Worm (Caenorhabditis elegans) whole organism, L1 larva: ENCODE measurements around the gene fntb-1.

Experiments used
- C34B4.2 ChIP-seq: sonication (generic microtip); optimal IDR thresholded peaks from 2 replicates; lab custom pipeline; 2017; ENCODE audit warnings: mild to moderate bottlenecking, missing genetic modification characterization, missing compliant biosample characterization
- Y116A8C.19 ChIP-seq: sonication (generic microtip); optimal IDR thresholded peaks from 2 replicates; lab custom pipeline; 2016; ENCODE audit warnings: missing compliant biosample characterization, missing genetic modification characterization, borderline replicate concordance
- aha-1 ChIP-seq: fragments of 150-350 bp; optimal IDR thresholded peaks from 2 replicates; lab custom pipeline; 2014; ENCODE audit warnings: missing biosample characterization, missing genetic modification characterization
- alr-1 ChIP-seq: fragments of 200-800 bp; sonication (Bioruptor generic); optimal IDR thresholded peaks from 2 replicates; lab custom pipeline; 2018; ENCODE audit warnings: borderline replicate concordance, mild to moderate bottlenecking, missing genetic modification characterization, missing compliant biosample characterization
- ama-1 ChIP-seq: fragments of 150-350 bp; optimal IDR thresholded peaks from 2 replicates; lab custom pipeline; 2014
- blmp-1 ChIP-seq: fragments of 150-350 bp; optimal IDR thresholded peaks from 2 replicates; lab custom pipeline; 2014; ENCODE audit warnings: missing biosample characterization, missing genetic modification characterization
- ceh-8 ChIP-seq: fragments of 200-800 bp; sonication (Bioruptor generic); optimal IDR thresholded peaks from 2 replicates; lab custom pipeline; 2018; ENCODE audit warnings: mild to moderate bottlenecking, missing genetic modification characterization, moderate library complexity, missing compliant biosample characterization
- ceh-82 ChIP-seq, 3 experiments: fragments of 150-350 bp in 1 of 3; sonication (generic microtip) in 2 of 3; optimal IDR thresholded peaks; 2 replicates each; lab custom pipeline; 2014 to 2017; ENCODE audit warnings: missing biosample characterization in 3 of 3, missing genetic modification characterization in 3 of 3
- ceh-90 ChIP-seq: sonication (generic microtip); optimal IDR thresholded peaks from 2 replicates; lab custom pipeline; 2016; ENCODE audit warnings: missing genetic modification characterization, missing compliant biosample characterization
- ces-1 ChIP-seq: fragments of 150-350 bp; optimal IDR thresholded peaks from 2 replicates; lab custom pipeline; 2014; ENCODE audit warnings: missing biosample characterization, missing genetic modification reagents, missing genetic modification characterization
- dpl-1 ChIP-seq, 3 experiments: fragments of 150-350 bp in 2 of 3; sonication (generic microtip) in 1 of 3; optimal IDR thresholded peaks; 2 replicates each; lab custom pipeline; 2014 to 2017; ENCODE audit warnings: missing biosample characterization in 3 of 3, missing genetic modification characterization in 3 of 3, missing genetic modification reagents in 3 of 3
- dsc-1 ChIP-seq: sonication (generic microtip); optimal IDR thresholded peaks from 2 replicates; lab custom pipeline; 2016; ENCODE audit warnings: mild to moderate bottlenecking, missing genetic modification characterization, missing compliant biosample characterization
- efl-1 ChIP-seq, 4 experiments: fragments of 150-350 bp; optimal IDR thresholded peaks in 3 of 4; peaks in 1 of 4; 1 replicate in 1 of 4; 2 replicates in 3 of 4; lab custom pipeline; 2014; ENCODE audit warnings: missing biosample characterization in 2 of 4, missing genetic modification characterization in 2 of 4, missing genetic modification reagents in 2 of 4
- efl-3 ChIP-seq: fragments of 200-800 bp; sonication (Bioruptor generic); optimal IDR thresholded peaks from 2 replicates; lab custom pipeline; 2018; ENCODE audit warnings: mild to moderate bottlenecking, missing genetic modification characterization, missing compliant biosample characterization
- egl-13 ChIP-seq: sonication (generic microtip); optimal IDR thresholded peaks from 2 replicates; lab custom pipeline; 2016; ENCODE audit warnings: missing genotype, missing genetic modification reagents, missing genetic modification characterization, missing compliant biosample characterization
- egl-27 ChIP-seq, 2 experiments: fragments of 150-350 bp in 1 of 2; sonication (generic microtip); optimal IDR thresholded peaks; 3 replicates each; lab custom pipeline; 2017 to 2018; ENCODE audit warnings: missing biosample characterization in 2 of 2, missing genetic modification characterization in 2 of 2, missing genetic modification reagents in 2 of 2
- elt-2 ChIP-seq: sonication (generic microtip); optimal IDR thresholded peaks from 2 replicates; lab custom pipeline; 2016; ENCODE audit warnings: missing genetic modification characterization, mild to moderate bottlenecking, inconsistent platforms, missing compliant biosample characterization, missing genetic modification reagents
- fkh-10 ChIP-seq: sonication (generic microtip); optimal IDR thresholded peaks from 2 replicates; lab custom pipeline; 2017; ENCODE audit warnings: missing biosample characterization, missing genetic modification reagents, missing genetic modification characterization
- fkh-4 ChIP-seq: sonication (generic microtip); optimal IDR thresholded peaks from 2 replicates; lab custom pipeline; 2016; ENCODE audit warnings: missing compliant biosample characterization, missing genetic modification characterization, borderline replicate concordance
- fkh-8 ChIP-seq: sonication (generic microtip); optimal IDR thresholded peaks from 2 replicates; lab custom pipeline; 2016; ENCODE audit warnings: mild to moderate bottlenecking, missing genetic modification characterization, missing compliant biosample characterization
- hpl-2 ChIP-seq: fragments of 150-350 bp; optimal IDR thresholded peaks from 2 replicates; lab custom pipeline; 2014; ENCODE audit warnings: missing biosample characterization, missing genetic modification reagents, missing genetic modification characterization
- jun-1 ChIP-seq: fragments of 150-350 bp; optimal IDR thresholded peaks from 2 replicates; lab custom pipeline; 2014; ENCODE audit warnings: missing biosample characterization, missing genetic modification reagents, missing genetic modification characterization
- lin-15B ChIP-seq: fragments of 150-350 bp; sonication (generic microtip); optimal IDR thresholded peaks from 3 replicates; lab custom pipeline; 2014; ENCODE audit warnings: missing biosample characterization, missing genetic modification characterization
- lin-35 ChIP-seq, 2 experiments: fragments of 150-350 bp; optimal IDR thresholded peaks; 2 replicates each; lab custom pipeline; 2014; ENCODE audit warnings: missing biosample characterization in 2 of 2, missing genetic modification characterization in 2 of 2, missing genetic modification reagents in 2 of 2
- lsy-2 ChIP-seq, 2 experiments: fragments of 150-350 bp; optimal IDR thresholded peaks; 2 replicates each; lab custom pipeline; 2014; ENCODE audit warnings: missing biosample characterization in 2 of 2, missing genetic modification characterization in 2 of 2
- mdl-1 ChIP-seq, 2 experiments: fragments of 150-350 bp; optimal IDR thresholded peaks; 2 replicates each; lab custom pipeline; 2014 to 2017; ENCODE audit warnings: missing biosample characterization in 2 of 2, missing genetic modification characterization in 2 of 2, inconsistent platforms in 1 of 2
- mef-2 ChIP-seq: fragments of 150-350 bp; optimal IDR thresholded peaks from 2 replicates; lab custom pipeline; 2014; ENCODE audit warnings: missing biosample characterization, missing genetic modification characterization
- mep-1 ChIP-seq: fragments of 150-350 bp; optimal IDR thresholded peaks from 2 replicates; lab custom pipeline; 2014; ENCODE audit warnings: missing biosample characterization, missing genetic modification characterization
- nhr-237 ChIP-seq: fragments of 150-350 bp; optimal IDR thresholded peaks from 2 replicates; lab custom pipeline; 2014; ENCODE audit warnings: missing biosample characterization, missing genetic modification characterization
- nhr-28 ChIP-seq: fragments of 150-350 bp; optimal IDR thresholded peaks from 2 replicates; lab custom pipeline; 2014; ENCODE audit warnings: missing biosample characterization, missing genetic modification characterization
- nhr-47 ChIP-seq: sonication (generic microtip); optimal IDR thresholded peaks from 2 replicates; lab custom pipeline; 2016; ENCODE audit warnings: mild to moderate bottlenecking, missing genetic modification characterization, moderate library complexity, missing compliant biosample characterization
- nhr-90 ChIP-seq: sonication (generic microtip); optimal IDR thresholded peaks from 2 replicates; lab custom pipeline; 2016; ENCODE audit warnings: mild to moderate bottlenecking, missing genetic modification characterization, missing compliant biosample characterization; ENCODE audit not compliant: poor library complexity
- pag-3 ChIP-seq: sonication (generic microtip); optimal IDR thresholded peaks from 2 replicates; lab custom pipeline; 2017; ENCODE audit warnings: missing genetic modification characterization, mild to moderate bottlenecking, missing compliant biosample characterization, antibody characterized with exemption, borderline replicate concordance; ENCODE audit not compliant: insufficient read depth
- pax-3 ChIP-seq: fragments of 200-800 bp; sonication (Bioruptor generic); optimal IDR thresholded peaks from 2 replicates; lab custom pipeline; 2018; ENCODE audit warnings: mild to moderate bottlenecking, missing genetic modification characterization, moderate library complexity, missing compliant biosample characterization
- pqm-1 ChIP-seq: sonication (generic microtip); optimal IDR thresholded peaks from 3 replicates; lab custom pipeline; 2017; ENCODE audit warnings: missing biosample characterization, missing genetic modification characterization
- rnt-1 ChIP-seq: sonication (generic microtip); optimal IDR thresholded peaks from 2 replicates; lab custom pipeline; 2016; ENCODE audit warnings: mild to moderate bottlenecking, missing genetic modification characterization, moderate library complexity, missing compliant biosample characterization
- skn-1 ChIP-seq: fragments of 150-350 bp; optimal IDR thresholded peaks from 2 replicates; lab custom pipeline; 2014; ENCODE audit warnings: missing biosample characterization, missing genetic modification characterization
- snu-23 ChIP-seq: sonication (generic microtip); optimal IDR thresholded peaks from 2 replicates; lab custom pipeline; 2016; ENCODE audit warnings: missing genetic modification characterization, missing compliant biosample characterization
- sptf-1 ChIP-seq: fragments of 150-350 bp; optimal IDR thresholded peaks from 2 replicates; lab custom pipeline; 2014; ENCODE audit warnings: missing biosample characterization, missing genetic modification characterization
- tbx-2 ChIP-seq: sonication (generic microtip); optimal IDR thresholded peaks from 2 replicates; lab custom pipeline; 2016; ENCODE audit warnings: missing genetic modification characterization, missing compliant biosample characterization
- unc-130 ChIP-seq: fragments of 150-350 bp; optimal IDR thresholded peaks from 2 replicates; lab custom pipeline; 2017; ENCODE audit warnings: missing biosample characterization, missing genetic modification characterization, inconsistent platforms
- unc-98 ChIP-seq: fragments of 200-800 bp; sonication (Bioruptor generic); IDR thresholded peaks from 2 replicates; pipeline ENCODE4 v1.3.6; 2022; ENCODE audit warnings: missing genetic modification characterization, missing compliant biosample characterization
- vab-15 ChIP-seq: sonication (generic microtip); optimal IDR thresholded peaks from 2 replicates; lab custom pipeline; 2017; ENCODE audit warnings: missing genotype, mild to moderate bottlenecking, missing genetic modification characterization, missing compliant biosample characterization
- zag-1 ChIP-seq: fragments of 150-350 bp; optimal IDR thresholded peaks from 2 replicates; lab custom pipeline; 2014; ENCODE audit warnings: missing biosample characterization, missing genetic modification characterization
- ztf-11 ChIP-seq, 2 experiments: sonication (generic microtip); optimal IDR thresholded peaks; 2 replicates each; lab custom pipeline; 2016 to 2017; ENCODE audit warnings: missing genetic modification characterization in 2 of 2, missing biosample characterization in 1 of 2, missing compliant biosample characterization in 1 of 2
- ztf-4 ChIP-seq: fragments of 150-350 bp; optimal IDR thresholded peaks from 2 replicates; lab custom pipeline; 2014; ENCODE audit warnings: missing biosample characterization, missing genetic modification characterization

fntb-1 gene

DNA sequence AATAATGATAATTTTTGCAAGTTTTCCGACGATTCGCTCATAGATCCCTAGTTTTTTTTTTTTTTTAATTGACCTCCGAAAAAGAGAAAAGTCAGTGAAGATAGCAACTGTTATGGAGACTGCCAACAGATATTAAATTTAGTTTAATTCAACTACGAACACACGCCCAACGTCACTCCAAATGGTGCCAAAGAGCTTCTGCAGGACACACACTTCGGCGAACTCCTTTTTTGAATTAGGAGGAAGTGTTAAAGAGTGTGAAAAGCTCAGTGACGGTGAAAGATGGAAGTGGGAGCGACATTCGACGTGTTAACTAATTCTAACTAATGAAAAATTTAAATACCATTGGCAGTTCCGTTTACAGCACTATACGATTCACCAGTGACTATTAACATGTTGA lies 35.5 kb upstream of the fntb-1 start:
- TF ChIP-seq pax-3 (tag; lab: Kevin White, UChicago): no peak
- TF ChIP-seq efl-1 (optimal IDR thresholded peaks at IDR 0.05; lab: Kevin White, UChicago): no peak
- peak in 1 of 2 experiments; percentile 84 for TF ChIP-seq efl-1 (GFP tag; optimal IDR thresholded peaks at IDR 0.05 in 1 of 2; lab: Kevin White, UChicago)
- no peak for TF ChIP-seq Y116A8C.19
- TF ChIP-seq dpl-1 (GFP tag; optimal IDR thresholded peaks at IDR 0.05; lab: Kevin White, UChicago): no peak
- no peak for TF ChIP-seq hpl-2 (GFP tag; lab: Kevin White, UChicago)

DNA sequence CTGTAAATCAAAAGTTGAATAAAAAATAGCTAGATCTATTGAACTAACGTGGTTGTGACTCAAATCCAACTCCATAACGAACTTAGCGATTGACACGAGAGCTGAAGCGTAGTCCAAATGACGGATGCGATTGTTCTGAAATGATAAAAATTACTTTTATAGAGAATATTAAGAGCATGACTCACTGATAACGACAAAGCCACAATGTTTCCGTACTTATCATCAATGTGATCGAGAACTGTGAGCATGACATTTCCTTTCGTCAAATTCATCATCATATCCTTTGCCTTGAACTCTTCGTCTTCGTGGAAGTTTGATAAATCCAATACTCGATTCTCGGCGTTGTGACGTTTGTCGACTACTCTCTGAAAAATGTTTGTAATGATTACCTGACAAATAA lies 33.4 kb upstream of the fntb-1 start:
- TF ChIP-seq ztf-11 (tag; optimal IDR thresholded peaks at IDR 0.05; lab: Kevin White, UChicago): no peak
- TF ChIP-seq pax-3 (tag; lab: Kevin White, UChicago): peak; percentile 2
- TF ChIP-seq aha-1 (tag; lab: Kevin White, UChicago): no peak
- no peak for TF ChIP-seq egl-27 (tag; optimal IDR thresholded peaks at IDR 0.05; lab: Kevin White, UChicago)
- no peak for TF ChIP-seq fkh-4 (tag; lab: Kevin White, UChicago)
- TF ChIP-seq ztf-4 (tag; lab: Kevin White, UChicago): no peak
- TF ChIP-seq jun-1 (tag; lab: Kevin White, UChicago): peak; percentile 63
- no peak for TF ChIP-seq fkh-8
- no peak for TF ChIP-seq nhr-237 (tag; lab: Kevin White, UChicago)
- peak; percentile 60 for TF ChIP-seq elt-2 (tag; lab: Kevin White, UChicago)
- TF ChIP-seq skn-1 (tag; lab: Kevin White, UChicago): no peak
- TF ChIP-seq blmp-1: no peak
- no peak for TF ChIP-seq efl-1 (optimal IDR thresholded peaks at IDR 0.05; lab: Kevin White, UChicago)
- peak in 1 of 2 experiments; percentile 41 for TF ChIP-seq efl-1 (GFP tag; optimal IDR thresholded peaks at IDR 0.05 in 1 of 2; lab: Kevin White, UChicago)
- TF ChIP-seq mef-2: no peak

DNA sequence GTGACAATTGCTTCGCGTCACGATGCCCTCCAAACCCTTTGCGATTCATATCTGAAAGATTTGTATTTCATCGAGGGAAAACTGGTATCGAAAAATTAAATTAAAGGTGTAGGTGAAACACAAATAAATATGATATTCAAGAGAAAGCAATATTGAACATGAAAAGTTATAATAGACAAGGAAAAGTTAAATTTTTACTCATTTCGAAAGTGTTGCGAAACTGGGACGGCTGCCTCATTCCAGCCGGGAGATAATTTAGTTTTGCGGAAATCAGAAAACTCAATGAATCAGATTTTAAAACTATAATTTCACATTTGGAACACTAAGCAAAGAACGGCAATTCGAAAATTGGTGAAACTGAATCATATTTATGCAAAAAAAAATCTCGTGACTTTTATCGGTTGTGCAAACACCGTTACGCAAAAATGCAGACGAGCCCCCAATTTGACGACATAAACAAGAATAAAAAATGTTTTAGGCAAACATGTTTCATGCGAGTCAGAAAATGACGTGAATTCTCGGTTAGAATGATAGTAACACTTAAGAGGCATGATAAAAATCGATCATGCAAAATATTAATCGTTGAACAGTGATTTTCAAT lies 32.4 kb upstream of the fntb-1 start, which contains the start of the genes nxf-1 and C15H11.11:
Gene nxf-1 (minus strand): TSS at position 51 of the 601 bp plus-strand sequence.
Gene C15H11.11 (plus strand): TSS at position 536 of the 601 bp plus-strand sequence.
- TF ChIP-seq ceh-8 (GFP tag; lab: Kevin White, UChicago) (peak; percentile 0), ztf-11 (tag; optimal IDR thresholded peaks at IDR 0.05; lab: Kevin White, UChicago) (no peak), ces-1 (GFP tag; lab: Kevin White, UChicago) (no peak), pag-3 (tag; lab: Kevin White, UChicago) (no peak), lin-15B (tag; lab: Kevin White, UChicago) (peak; percentile 21), jun-1 (tag; lab: Kevin White, UChicago) (peak; percentile 50), mdl-1 (tag; optimal IDR thresholded peaks at IDR 0.05; lab: Kevin White, UChicago) (peak in 1 of 2 experiments; percentile 74), aha-1 (tag; lab: Kevin White, UChicago) (no peak), nhr-90 (tag; lab: Kevin White, UChicago) (peak; percentile 79), lin-35 (GFP tag; optimal IDR thresholded peaks at IDR 0.05; lab: Kevin White, UChicago) (peak; percentile 63 to 79), snu-23 (peak; percentile 85), unc-98 (GFP tag; lab: Robert Waterston, UW) (0 out of 2 replicates have a peak, but pooled peaks have one; percentile 9), C34B4.2 (tag; lab: Kevin White, UChicago) (no peak), skn-1 (tag; lab: Kevin White, UChicago) (peak; percentile 11), pqm-1 (tag; lab: Kevin White, UChicago) (no peak), fkh-10 (GFP tag; lab: Kevin White, UChicago) (peak; percentile 33), elt-2 (tag; lab: Kevin White, UChicago) (peak; percentile 87), lsy-2 (tag; optimal IDR thresholded peaks at IDR 0.05; lab: Kevin White, UChicago) (peak; percentile 78 to 79), rnt-1 (tag; lab: Kevin White, UChicago) (peak; percentile 68), ceh-82 (tag; optimal IDR thresholded peaks at IDR 0.05; lab: Kevin White, UChicago) (peak; percentile 50 to 64 (median 51)), vab-15 (tag; lab: Kevin White, UChicago) (no peak), dsc-1 (peak; percentile 68), dpl-1 (GFP tag; optimal IDR thresholded peaks at IDR 0.05; lab: Kevin White, UChicago) (peak; percentile 59 to 78 (median 77)), efl-3 (GFP tag; lab: Kevin White, UChicago) (no peak), ama-1 (lab: Kevin White, UChicago) (no peak), Y116A8C.19 (no peak), egl-13 (tag; lab: Kevin White, UChicago) (peak; percentile 4), ceh-90 (tag; lab: Kevin White, UChicago) (no peak), unc-130 (tag; lab: Kevin White, UChicago) (peak; percentile 65), mep-1 (tag; lab: Kevin White, UChicago) (peak; percentile 89), alr-1 (tag; lab: Kevin White, UChicago) (no peak), nhr-47 (tag; lab: Kevin White, UChicago) (peak; percentile 85), nhr-28 (tag; lab: Kevin White, UChicago) (no peak), tbx-2 (tag; lab: Kevin White, UChicago) (peak; percentile 74), sptf-1 (no peak), zag-1 (tag; lab: Kevin White, UChicago) (no peak)
